Worm (Caenorhabditis elegans) whole organism, L1 larva: ENCODE results near the gene lpd-9.

ENCODE experiments used
- alr-1 ChIP-seq: fragments of 200-800 bp; sonication (Bioruptor generic); optimal IDR thresholded peaks from 2 replicates; lab custom pipeline; 2018; ENCODE audit warnings: borderline replicate concordance, mild to moderate bottlenecking, missing genetic modification characterization, missing compliant biosample characterization
- ceh-82 ChIP-seq, 3 experiments: fragments of 150-350 bp in 1 of 3; sonication (generic microtip) in 2 of 3; optimal IDR thresholded peaks; 2 replicates each; lab custom pipeline; 2014 to 2017; ENCODE audit warnings: missing biosample characterization in 3 of 3, missing genetic modification characterization in 3 of 3
- ces-1 ChIP-seq: fragments of 150-350 bp; optimal IDR thresholded peaks from 2 replicates; lab custom pipeline; 2014; ENCODE audit warnings: missing biosample characterization, missing genetic modification reagents, missing genetic modification characterization
- nhr-77 ChIP-seq: fragments of 150-350 bp; optimal IDR thresholded peaks from 2 replicates; lab custom pipeline; 2014; ENCODE audit warnings: missing biosample characterization, missing genetic modification characterization
- skn-1 ChIP-seq: fragments of 150-350 bp; optimal IDR thresholded peaks from 2 replicates; lab custom pipeline; 2014; ENCODE audit warnings: missing biosample characterization, missing genetic modification characterization
- ztf-4 ChIP-seq: fragments of 150-350 bp; optimal IDR thresholded peaks from 2 replicates; lab custom pipeline; 2014; ENCODE audit warnings: missing biosample characterization, missing genetic modification characterization

ce11 chrV:10576319-10576718, 2.8 kb upstream of the lpd-9 start, which contains the start of gene vps-54:
- TF ChIP-seq alr-1 (no peak), ceh-82 (tag; optimal IDR thresholded peaks at IDR 0.05; lab: Kevin White, UChicago) (no peak), skn-1 (no peak), ztf-4 (tag; lab: Kevin White, UChicago) (no peak), ces-1 (GFP tag; lab: Kevin White, UChicago) (no peak), nhr-77 (tag; lab: Kevin White, UChicago) (no peak)
